Fruit fly (Drosophila melanogaster): ENCODE data around the gene sov.
A peak's percentile ranks its signal among the peaks of the same experiment; 100 is the strongest.

sov gene

dm6 chrX:6794190-6794589, 38.1 kb downstream of the sov start (continued):
- TF ChIP-seq HmgD (GFP tag; optimal IDR thresholded peaks at IDR 0.05) (peak; percentile 62), CG6813 (GFP tag; optimal IDR thresholded peaks at IDR 0.05) (peak; percentile 82), Fer3 (tag; optimal IDR thresholded peaks at IDR 0.05) (peak; percentile 83), lab (GFP tag; optimal IDR thresholded peaks at IDR 0.05) (peak; percentile 89), E2f2 (GFP tag; IDR thresholded peaks at IDR 0.05) (peak; percentile 54), Spps (tag; optimal IDR thresholded peaks at IDR 0.05) (peak; percentile 37), bab2 (GFP tag; optimal IDR thresholded peaks at IDR 0.05) (peak; percentile 82), hb (GFP tag; IDR thresholded peaks at IDR 0.05; ENCODE audit: partially characterized antibody) (no peak), CG7556 (GFP tag; optimal IDR thresholded peaks at IDR 0.05) (peak; percentile 76), gcm2 (GFP tag; optimal IDR thresholded peaks at IDR 0.05) (peak; percentile 77), CG15479 (GFP tag; optimal IDR thresholded peaks at IDR 0.05) (no peak), CG11093 (GFP tag; IDR thresholded peaks at IDR 0.05) (peak; percentile 81), Sox102F (GFP tag; optimal IDR thresholded peaks at IDR 0.05) (peak; percentile 87), salm (tag; optimal IDR thresholded peaks at IDR 0.05) (peak; percentile 72), CG42726 (GFP tag; IDR thresholded peaks at IDR 0.05; ENCODE audit: partially characterized antibody) (no peak), gcm (GFP tag; optimal IDR thresholded peaks at IDR 0.05) (peak; percentile 54), Six4 (GFP tag; optimal IDR thresholded peaks at IDR 0.05) (peak; percentile 56), slou (GFP tag; optimal IDR thresholded peaks at IDR 0.05) (peak; percentile 45), wek (GFP tag; optimal IDR thresholded peaks at IDR 0.05) (peak; percentile 76), exex (tag; optimal IDR thresholded peaks at IDR 0.05) (peak; percentile 12), Ets65A (GFP tag) (peak; percentile 97), peb (GFP tag; IDR thresholded peaks at IDR 0.05) (peak; percentile 62), CG4854 (GFP tag; optimal IDR thresholded peaks at IDR 0.05) (peak; percentile 87), CG34422 (GFP tag; IDR thresholded peaks at IDR 0.05) (peak; percentile 87), BEAF-32 (GFP tag; optimal IDR thresholded peaks at IDR 0.05) (no peak), corto (GFP tag; optimal IDR thresholded peaks at IDR 0.05) (no peak), CG2889 (GFP tag; IDR thresholded peaks at IDR 0.05) (peak; percentile 75; the same call in 2 of the 3 replicates), CG17328 (GFP tag; IDR thresholded peaks at IDR 0.05) (peak; percentile 88), CG10431 (GFP tag; optimal IDR thresholded peaks at IDR 0.05) (no peak), vvl (GFP tag; IDR thresholded peaks at IDR 0.05) (peak; percentile 90), Xrp1 (GFP tag; IDR thresholded peaks at IDR 0.05) (peak; percentile 84), lola (GFP tag; optimal IDR thresholded peaks at IDR 0.05) (peak in 1 of 3 experiments; percentile 50), CG7372 (GFP tag; IDR thresholded peaks at IDR 0.05) (peak; percentile 76), CG10979 (tag; optimal IDR thresholded peaks at IDR 0.05) (peak; percentile 68), ash1 (GFP tag; optimal IDR thresholded peaks at IDR 0.05) (no peak), CG6765 (GFP tag; optimal IDR thresholded peaks at IDR 0.05) (peak; percentile 47), CG6683 (GFP tag; optimal IDR thresholded peaks at IDR 0.05) (peak; percentile 32), hbn (GFP tag; IDR thresholded peaks at IDR 0.05; ENCODE audit: partially characterized antibody) (no peak), fd96Cb (tag; optimal IDR thresholded peaks at IDR 0.05) (peak; percentile 79), croc (GFP tag; conservative IDR thresholded peaks at IDR 0.05) (peak; percentile 33; the same call in 1 of the 3 replicates), chinmo (GFP tag; IDR thresholded peaks at IDR 0.05; ENCODE audit: partially characterized antibody) (no peak), Mad (GFP tag; optimal IDR thresholded peaks at IDR 0.05) (peak; percentile 78), zen2 (GFP tag; IDR thresholded peaks at IDR 0.05; ENCODE audit: partially characterized antibody) (no peak), CG13296 (GFP tag; optimal IDR thresholded peaks at IDR 0.05) (peak; percentile 77), dmrt11E (tag; optimal IDR thresholded peaks at IDR 0.05) (peak; percentile 42), abd-A (tag; optimal IDR thresholded peaks at IDR 0.05) (no peak), Camta (GFP tag; optimal IDR thresholded peaks at IDR 0.05) (peak; percentile 74), cad (GFP tag; optimal IDR thresholded peaks at IDR 0.05) (no peak), CG7987 (GFP tag; optimal IDR thresholded peaks at IDR 0.05) (peak; percentile 20)
